Fruit fly (Drosophila melanogaster): ENCODE measurements around the gene CG3842.

Gene CG3842

dm6 chrX:6287842-6288241, 49.7 kb upstream of the CG3842 start, which contains the start of the genes Top3beta and wuho (continued):
- peak; percentile 79 for TF ChIP-seq oc (tag; optimal IDR thresholded peaks at IDR 0.05)
- TF ChIP-seq CG6272 (GFP tag; IDR thresholded peaks at IDR 0.05): no peak
- no peak for TF ChIP-seq schlank (tag; optimal IDR thresholded peaks at IDR 0.05)
- peak; percentile 76 for TF ChIP-seq Myb (GFP tag; optimal IDR thresholded peaks at IDR 0.05)
- peak; percentile 40 for TF ChIP-seq CG7786 (GFP tag; optimal IDR thresholded peaks at IDR 0.05)
- no peak for TF ChIP-seq pita (GFP tag; optimal IDR thresholded peaks at IDR 0.05)
- TF ChIP-seq CG15514 (GFP tag; optimal IDR thresholded peaks at IDR 0.05): peak; percentile 88
- TF ChIP-seq CG10959 (GFP tag; IDR thresholded peaks at IDR 0.05): no peak
- no peak for TF ChIP-seq CG5180 (GFP tag; optimal IDR thresholded peaks at IDR 0.05)
- TF ChIP-seq CG2129 (GFP tag; IDR thresholded peaks at IDR 0.05; ENCODE audit: partially characterized antibody): 0 out of 2 replicates have a peak, but pooled peaks have one; percentile 16
- peak; percentile 49 for TF ChIP-seq E2f2 (GFP tag; IDR thresholded peaks at IDR 0.05)
- TF ChIP-seq CG2120 (GFP tag; optimal IDR thresholded peaks at IDR 0.05): peak; percentile 57
- TF ChIP-seq CG34376 (GFP tag; optimal IDR thresholded peaks at IDR 0.05): peak; percentile 47
- TF ChIP-seq btn (GFP tag; optimal IDR thresholded peaks at IDR 0.05): no peak
- TF ChIP-seq CG10979 (tag; optimal IDR thresholded peaks at IDR 0.05): no peak
- no peak for TF ChIP-seq CkIIα-i1 (GFP tag; IDR thresholded peaks at IDR 0.05)
- no peak for TF ChIP-seq Vsx1 (GFP tag; optimal IDR thresholded peaks at IDR 0.05)
- TF ChIP-seq lbe (GFP tag; optimal IDR thresholded peaks at IDR 0.05): peak; percentile 30
- peak; percentile 81 for TF ChIP-seq wek (GFP tag; optimal IDR thresholded peaks at IDR 0.05)
- no peak for TF ChIP-seq Sox100B (GFP tag; optimal IDR thresholded peaks at IDR 0.05)
- no peak for TF ChIP-seq CG12071 (GFP tag; optimal IDR thresholded peaks at IDR 0.05)
- no peak for TF ChIP-seq Trl (optimal IDR thresholded peaks at IDR 0.05)
- peak; percentile 58 for TF ChIP-seq Trl (GFP tag; optimal IDR thresholded peaks at IDR 0.05)
- no peak for TF ChIP-seq Gsc (GFP tag; IDR thresholded peaks at IDR 0.05)
- peak; percentile 60 for TF ChIP-seq Xbp1 (GFP tag; optimal IDR thresholded peaks at IDR 0.05)
- peak; percentile 58 for TF ChIP-seq jumu (GFP tag; optimal IDR thresholded peaks at IDR 0.05)
- TF ChIP-seq CG8944 (GFP tag; optimal IDR thresholded peaks at IDR 0.05): peak; percentile 16
- peak; percentile 44 for TF ChIP-seq CG12299 (tag; optimal IDR thresholded peaks at IDR 0.05)
- no peak for TF ChIP-seq fd64A (GFP tag; optimal IDR thresholded peaks at IDR 0.05)
- peak; percentile 74 for TF ChIP-seq D (optimal IDR thresholded peaks at IDR 0.05)
- no peak for TF ChIP-seq D (GFP tag; optimal IDR thresholded peaks at IDR 0.05)
- TF ChIP-seq Blimp-1 (GFP tag; optimal IDR thresholded peaks at IDR 0.05): no peak
- TF ChIP-seq CG18262 (tag; optimal IDR thresholded peaks at IDR 0.05): no peak
- TF ChIP-seq CG18599 (GFP tag; optimal IDR thresholded peaks at IDR 0.05): no peak
- TF ChIP-seq cg (GFP tag; optimal IDR thresholded peaks at IDR 0.05): peak; percentile 80
- TF ChIP-seq NC2α (GFP tag; optimal IDR thresholded peaks at IDR 0.05): no peak
- peak; percentile 23 for TF ChIP-seq ind (GFP tag; optimal IDR thresholded peaks at IDR 0.05)
- TF ChIP-seq unc-4 (GFP tag; IDR thresholded peaks at IDR 0.05; ENCODE audit: partially characterized antibody): peak; percentile 74
- peak; percentile 71 for TF ChIP-seq p53 (GFP tag; optimal IDR thresholded peaks at IDR 0.05)
- peak; percentile 83 for TF ChIP-seq Bgb (GFP tag; IDR thresholded peaks at IDR 0.05; ENCODE audit: partially characterized antibody)
- TF ChIP-seq sim (GFP tag; IDR thresholded peaks at IDR 0.05): no peak
- TF ChIP-seq maf-S (GFP tag; optimal IDR thresholded peaks at IDR 0.05): peak; percentile 57
- peak; percentile 78 for TF ChIP-seq trem (tag; optimal IDR thresholded peaks at IDR 0.05)
- TF ChIP-seq z (GFP tag; IDR thresholded peaks at IDR 0.05): no peak
- TF ChIP-seq pb (GFP tag; optimal IDR thresholded peaks at IDR 0.05): peak; percentile 6
- TF ChIP-seq ap (GFP tag; IDR thresholded peaks at IDR 0.05): no peak
- no peak for TF ChIP-seq CG14667 (GFP tag; IDR thresholded peaks at IDR 0.05)
- TF ChIP-seq tx (GFP tag; optimal IDR thresholded peaks at IDR 0.05): no peak
- peak; percentile 68 for TF ChIP-seq bcd (GFP tag; optimal IDR thresholded peaks at IDR 0.05)
- no peak for TF ChIP-seq Lpt (GFP tag; optimal IDR thresholded peaks at IDR 0.05)
- TF ChIP-seq CG6689 (GFP tag; IDR thresholded peaks at IDR 0.05): no peak
- no peak for TF ChIP-seq Tbp (GFP tag; optimal IDR thresholded peaks at IDR 0.05)

Measured in whole organism, embryonic.